Fruit fly (Drosophila melanogaster) whole organism, embryonic: ENCODE results near the gene dpp.

Experiments
- Adf1 ChIP-seq: fragments of 200-800 bp; sonication (Bioruptor generic); IDR thresholded peaks from 2 replicates; pipeline ENCODE4 v1.3.6; 2022; ENCODE audit warnings: missing biosample characterization, missing genetic modification characterization
- Antp ChIP-seq: fragments of 200-800 bp; sonication (Bioruptor generic); optimal IDR thresholded peaks from 3 replicates; lab custom pipeline; 2016; ENCODE audit warnings: missing biosample characterization, missing genetic modification characterization
- BEAF-32 ChIP-seq: fragments of 200-800 bp; sonication (Bioruptor generic); optimal IDR thresholded peaks from 3 replicates; lab custom pipeline; 2017; ENCODE audit warnings: missing biosample characterization, missing genetic modification characterization, mild to moderate bottlenecking, moderate library complexity, missing genetic modification reagents
- Bdp1 ChIP-seq: fragments of 200-800 bp; sonication (Bioruptor generic); optimal IDR thresholded peaks from 3 replicates; lab custom pipeline; 2016; ENCODE audit warnings: missing biosample characterization, missing genetic modification characterization
- BtbVII ChIP-seq: fragments of 200-800 bp; sonication (Bioruptor generic); optimal IDR thresholded peaks from 3 replicates; lab custom pipeline; 2017; ENCODE audit warnings: missing biosample characterization, mild to moderate bottlenecking, missing genetic modification characterization
- CG1024 ChIP-seq: fragments of 200-800 bp; sonication (Bioruptor generic); IDR thresholded peaks from 2 replicates; pipeline ENCODE4 v1.3.6; 2022; ENCODE audit warnings: missing biosample characterization, missing genetic modification characterization
- CG11247 ChIP-seq: fragments of 200-800 bp; sonication (Bioruptor generic); IDR thresholded peaks from 2 replicates; pipeline ENCODE4 v1.3.6; 2022; ENCODE audit warnings: missing biosample characterization, missing genetic modification characterization
- CG12071 ChIP-seq: fragments of 200-800 bp; sonication (Bioruptor generic); optimal IDR thresholded peaks from 3 replicates; lab custom pipeline; 2018; ENCODE audit warnings: missing biosample characterization, mild to moderate bottlenecking, missing genetic modification characterization
- CG12155 ChIP-seq: fragments of 200-800 bp; sonication (Bioruptor generic); optimal IDR thresholded peaks from 3 replicates; lab custom pipeline; 2016; ENCODE audit warnings: missing biosample characterization, missing genetic modification characterization
- CG12391 ChIP-seq: fragments of 200-800 bp; sonication (Bioruptor generic); optimal IDR thresholded peaks from 3 replicates; lab custom pipeline; 2018; ENCODE audit warnings: missing biosample characterization, mild to moderate bottlenecking, missing genetic modification characterization, moderate library complexity
- CG14014 ChIP-seq: fragments of 200-800 bp; sonication (Bioruptor generic); IDR thresholded peaks from 2 replicates; pipeline ENCODE4 v1.3.6; 2022; ENCODE audit warnings: missing biosample characterization, missing genetic modification characterization
- CG14710 ChIP-seq: fragments of 200-800 bp; sonication (Bioruptor generic); optimal IDR thresholded peaks from 3 replicates; lab custom pipeline; 2019; ENCODE audit warnings: missing biosample characterization, mild to moderate bottlenecking, missing genetic modification characterization, moderate library complexity
- CG15514 ChIP-seq: fragments of 200-800 bp; sonication (Bioruptor generic); optimal IDR thresholded peaks from 3 replicates; lab custom pipeline; 2017; ENCODE audit warnings: missing biosample characterization, missing genetic modification characterization, mild to moderate bottlenecking, moderate library complexity, missing genetic modification reagents
- CG16779 ChIP-seq: fragments of 200-800 bp; sonication (Bioruptor generic); IDR thresholded peaks from 2 replicates; pipeline ENCODE4 v1.3.6; 2022; ENCODE audit warnings: missing biosample characterization, missing genetic modification characterization
- CG17186 ChIP-seq: fragments of 200-800 bp; sonication (Bioruptor generic); optimal IDR thresholded peaks from 3 replicates; lab custom pipeline; 2017; ENCODE audit warnings: missing biosample characterization, missing genetic modification reagents, missing genetic modification characterization
- CG17829 ChIP-seq: fragments of 200-800 bp; optimal IDR thresholded peaks from 2 replicates; lab custom pipeline; 2019; ENCODE audit warnings: missing biosample characterization, mild to moderate bottlenecking, missing genetic modification characterization, moderate library complexity
- CG18764 ChIP-seq: fragments of 200-800 bp; sonication (Bioruptor generic); optimal IDR thresholded peaks from 3 replicates; lab custom pipeline; 2016; ENCODE audit warnings: missing biosample characterization, missing genetic modification characterization
- CG2712 ChIP-seq: fragments of 200-800 bp; optimal IDR thresholded peaks from 3 replicates; lab custom pipeline; 2019; ENCODE audit warnings: missing biosample characterization, mild to moderate bottlenecking, missing genetic modification characterization, moderate library complexity
- CG30020 ChIP-seq: fragments of 200-800 bp; optimal IDR thresholded peaks from 2 replicates; lab custom pipeline; 2019; ENCODE audit warnings: missing biosample characterization, mild to moderate bottlenecking, missing genetic modification characterization, moderate library complexity
- CG4854 ChIP-seq: fragments of 200-800 bp; sonication (Bioruptor generic); optimal IDR thresholded peaks from 2 replicates; lab custom pipeline; 2016; ENCODE audit warnings: missing biosample characterization, missing genetic modification characterization, inconsistent platforms
- CG6689 ChIP-seq: fragments of 200-800 bp; sonication (Bioruptor generic); IDR thresholded peaks from 2 replicates; pipeline ENCODE4 v1.3.6; 2022; ENCODE audit warnings: missing biosample characterization, missing genetic modification characterization
- CG6791 ChIP-seq: fragments of 200-800 bp; sonication (Bioruptor generic); IDR thresholded peaks from 3 replicates; pipeline ENCODE4 v1.3.6; 2022; ENCODE audit warnings: missing biosample characterization, missing genetic modification characterization; ENCODE audit not compliant: partially characterized antibody
- CG7357 ChIP-seq: fragments of 200-800 bp; sonication (Bioruptor generic); IDR thresholded peaks from 3 replicates; pipeline ENCODE4 v1.3.6; 2022; ENCODE audit warnings: missing biosample characterization, missing genetic modification characterization
- Deaf1 ChIP-seq: fragments of 200-800 bp; optimal IDR thresholded peaks from 3 replicates; lab custom pipeline; 2019; ENCODE audit warnings: missing biosample characterization, mild to moderate bottlenecking, missing genetic modification characterization, moderate library complexity
- Dfd ChIP-seq, 2 experiments: fragments of >200 bp; optimal IDR thresholded peaks; 2 replicates each; lab custom pipeline; 2017; ENCODE audit warnings: missing biosample characterization in 2 of 2, missing genetic modification characterization in 2 of 2
- Ets65A ChIP-seq: fragments of 200-800 bp; sonication (Bioruptor generic); peaks from one replicate; lab custom pipeline; 2016; ENCODE audit warnings: missing biosample characterization, missing genetic modification characterization
- HLH3B ChIP-seq: fragments of 200-800 bp; sonication (Bioruptor generic); IDR thresholded peaks from 2 replicates; pipeline ENCODE4 v1.3.6; 2022; ENCODE audit warnings: missing biosample characterization, missing genetic modification characterization
- Lim3 ChIP-seq: fragments of 200-800 bp; sonication (Bioruptor generic); IDR thresholded peaks from 2 replicates; pipeline ENCODE4 v1.3.6; 2022; ENCODE audit warnings: missing biosample characterization, missing genetic modification characterization
- Max ChIP-seq: fragments of 200-800 bp; sonication (Bioruptor generic); optimal IDR thresholded peaks from 2 replicates; lab custom pipeline; 2016; ENCODE audit warnings: missing biosample characterization, mild to moderate bottlenecking, missing genetic modification characterization
- NFAT ChIP-seq: fragments of 200-800 bp; sonication (Bioruptor generic); IDR thresholded peaks from 2 replicates; pipeline ENCODE4 v1.3.6; 2022; ENCODE audit warnings: missing biosample characterization, missing genetic modification characterization
- Nf-YB ChIP-seq: fragments of 200-800 bp; sonication (Bioruptor generic); optimal IDR thresholded peaks from 3 replicates; lab custom pipeline; 2019; ENCODE audit warnings: missing biosample characterization, mild to moderate bottlenecking, missing genetic modification characterization, moderate library complexity
- Pdp1 ChIP-seq, 2 experiments: fragments of 200-800 bp; sonication (Bioruptor generic); optimal IDR thresholded peaks; 3 replicates each; lab custom pipeline; 2016; ENCODE audit warnings: missing biosample characterization in 2 of 2, missing genetic modification characterization in 2 of 2, mild to moderate bottlenecking in 1 of 2, moderate library complexity in 1 of 2
- Stat92E ChIP-seq, 3 experiments: fragments of >200 bp in 2 of 3; fragments of 200-800 bp in 1 of 3; sonication (Bioruptor generic) in 1 of 3; optimal IDR thresholded peaks; 2 replicates each; lab custom pipeline; 2017 to 2019; ENCODE audit warnings: missing biosample characterization in 3 of 3, missing genetic modification characterization in 3 of 3, mild to moderate bottlenecking in 1 of 3, moderate library complexity in 1 of 3
- Xrp1 ChIP-seq: fragments of 200-800 bp; sonication (Bioruptor generic); IDR thresholded peaks from 2 replicates; pipeline ENCODE4 v1.3.6; 2022; ENCODE audit warnings: missing biosample characterization, missing genetic modification characterization
- corto ChIP-seq: fragments of 200-800 bp; sonication (Bioruptor generic); optimal IDR thresholded peaks from 2 replicates; lab custom pipeline; 2016; ENCODE audit warnings: missing biosample characterization, mild to moderate bottlenecking, missing genetic modification characterization, moderate library complexity
- dmrt11E ChIP-seq: fragments of 200-800 bp; sonication (Bioruptor generic); optimal IDR thresholded peaks from 3 replicates; lab custom pipeline; 2018; ENCODE audit warnings: missing biosample characterization, mild to moderate bottlenecking, missing genetic modification characterization, moderate library complexity
- ftz-f1 ChIP-seq: fragments of 200-800 bp; sonication (Bioruptor generic); optimal IDR thresholded peaks from 2 replicates; lab custom pipeline; 2016; ENCODE audit warnings: missing biosample characterization, missing genetic modification characterization
- insv ChIP-seq, 2 experiments: fragments of 200-800 bp; sonication (Bioruptor generic); optimal IDR thresholded peaks; 3 replicates each; lab custom pipeline; 2016 to 2018; ENCODE audit warnings: missing biosample characterization in 2 of 2, missing genetic modification characterization in 2 of 2
- jing ChIP-seq: fragments of 200-800 bp; sonication (Bioruptor generic); optimal IDR thresholded peaks from 2 replicates; lab custom pipeline; 2018; ENCODE audit warnings: missing biosample characterization, mild to moderate bottlenecking, missing genetic modification characterization
- lab ChIP-seq: fragments of 200-800 bp; sonication (Bioruptor generic); optimal IDR thresholded peaks from 3 replicates; lab custom pipeline; 2017; ENCODE audit warnings: missing biosample characterization, missing genetic modification characterization, mild to moderate bottlenecking, moderate library complexity, missing genetic modification reagents
- lbe ChIP-seq: fragments of 200-800 bp; sonication (Bioruptor generic); optimal IDR thresholded peaks from 2 replicates; lab custom pipeline; 2016; ENCODE audit warnings: missing biosample characterization, mild to moderate bottlenecking, missing genetic modification characterization
- onecut ChIP-seq: fragments of 200-800 bp; sonication (Bioruptor generic); IDR thresholded peaks from 2 replicates; pipeline ENCODE4 v1.3.6; 2022; ENCODE audit warnings: missing biosample characterization, missing genetic modification characterization
- org-1 ChIP-seq: fragments of 200-800 bp; sonication (Bioruptor generic); optimal IDR thresholded peaks from 2 replicates; lab custom pipeline; 2017; ENCODE audit warnings: missing biosample characterization, missing genetic modification characterization
- rib ChIP-seq: fragments of 200-800 bp; sonication (Bioruptor generic); IDR thresholded peaks from 2 replicates; pipeline ENCODE4 v1.3.6; 2022; ENCODE audit warnings: missing biosample characterization, missing genetic modification characterization
- tap ChIP-seq: fragments of 200-800 bp; optimal IDR thresholded peaks from 3 replicates; lab custom pipeline; 2019; ENCODE audit warnings: missing biosample characterization, mild to moderate bottlenecking, missing genetic modification characterization, moderate library complexity
- tup ChIP-seq: fragments of 200-800 bp; sonication (Bioruptor generic); optimal IDR thresholded peaks from 2 replicates; lab custom pipeline; 2016; ENCODE audit warnings: missing biosample characterization, mild to moderate bottlenecking, missing genetic modification characterization, moderate library complexity
- zfh2 ChIP-seq: fragments of 200-800 bp; sonication (Bioruptor generic); optimal IDR thresholded peaks from 2 replicates; lab custom pipeline; 2016; ENCODE audit warnings: missing biosample characterization, missing genetic modification characterization

dpp gene

dm6 chr2L:2492692-2493626, 64.8 kb downstream of the dpp start, which contains the start of gene oaf (continued):
- peak; percentile 71 for TF ChIP-seq CG2712 (tag; lab: Kevin White, UChicago)
- no peak for TF ChIP-seq CG16779 (GFP tag; lab: Robert Waterston, UW)
- TF ChIP-seq Dfd (GFP tag; optimal IDR thresholded peaks at IDR 0.05; lab: Kevin White, UChicago): peak in 1 of 2 experiments; percentile 16
- TF ChIP-seq Nf-YB: peak; percentile 27
- peak; percentile 78 for TF ChIP-seq Max (GFP tag; lab: Kevin White, UChicago)
- no peak for TF ChIP-seq corto (GFP tag; lab: Kevin White, UChicago)
- peak; percentile 6 for TF ChIP-seq jing (GFP tag; lab: Kevin White, UChicago)
- no peak for TF ChIP-seq tap (tag; lab: Kevin White, UChicago)
- TF ChIP-seq CG6791 (GFP tag; lab: Robert Waterston, UW): peak; percentile 65; the same call in 2 of the 3 replicates
- peak; percentile 20; the same call in 1 of the 2 replicates for TF ChIP-seq Xrp1 (GFP tag; lab: Robert Waterston, UW)
- peak; percentile 14 for TF ChIP-seq Antp (GFP tag; lab: Kevin White, UChicago)
- 0 out of 2 replicates have a peak, but pooled peaks have one; percentile 42 for TF ChIP-seq CG1024 (GFP tag; lab: Robert Waterston, UW)
- no peak for TF ChIP-seq Bdp1 (GFP tag; lab: Kevin White, UChicago)
- peak; percentile 79 for TF ChIP-seq CG14710 (tag; lab: Kevin White, UChicago)
- TF ChIP-seq CG7357 (GFP tag; lab: Robert Waterston, UW): peak; percentile 96
- TF ChIP-seq BEAF-32 (GFP tag; lab: Kevin White, UChicago): peak; percentile 61
- TF ChIP-seq dmrt11E (tag; lab: Kevin White, UChicago): peak; percentile 42
- peak; percentile 72 for TF ChIP-seq CG17829 (tag; lab: Kevin White, UChicago)
- TF ChIP-seq insv (GFP tag; optimal IDR thresholded peaks at IDR 0.05; lab: Kevin White, UChicago): peak in 1 of 2 experiments; percentile 94
- TF ChIP-seq CG12155 (GFP tag; lab: Kevin White, UChicago): peak; percentile 62
- peak; percentile 25 for TF ChIP-seq Deaf1
- TF ChIP-seq CG14014 (GFP tag; lab: Robert Waterston, UW): peak; percentile 47; the same call in 1 of the 2 replicates
- no peak for TF ChIP-seq lab
- TF ChIP-seq BtbVII (GFP tag; lab: Kevin White, UChicago): no peak
- 0 out of 2 replicates have a peak, but pooled peaks have one; percentile 50 for TF ChIP-seq NFAT
- TF ChIP-seq rib (GFP tag; lab: Robert Waterston, UW): peak; percentile 52
- no peak for TF ChIP-seq CG18764 (GFP tag; lab: Kevin White, UChicago)
- no peak for TF ChIP-seq CG12071 (GFP tag; lab: Kevin White, UChicago)
- no peak for TF ChIP-seq ftz-f1
- TF ChIP-seq CG4854 (GFP tag; lab: Kevin White, UChicago): peak; percentile 9
- TF ChIP-seq lbe (GFP tag; lab: Kevin White, UChicago): peak; percentile 54
- TF ChIP-seq onecut (GFP tag; lab: Robert Waterston, UW): 0 out of 2 replicates have a peak, but pooled peaks have one; percentile 4
- TF ChIP-seq Pdp1 (GFP tag; optimal IDR thresholded peaks at IDR 0.05; lab: Kevin White, UChicago): peak; percentile 15 to 60
- TF ChIP-seq zfh2 (GFP tag; lab: Kevin White, UChicago): peak; percentile 45
- TF ChIP-seq Lim3 (GFP tag; lab: Robert Waterston, UW): no peak
- peak in 2 of 3 experiments; percentile 16 to 60 for TF ChIP-seq Stat92E (GFP tag; optimal IDR thresholded peaks at IDR 0.05; lab: Kevin White, UChicago)
- TF ChIP-seq Adf1: peak; percentile 90
- TF ChIP-seq CG17186 (GFP tag; lab: Kevin White, UChicago): peak; percentile 1
- TF ChIP-seq CG11247 (GFP tag; lab: Robert Waterston, UW): peak; percentile 32; the same call in 1 of the 2 replicates
- TF ChIP-seq Ets65A (GFP tag; lab: Kevin White, UChicago): peak; percentile 97
- no peak for TF ChIP-seq org-1 (GFP tag; lab: Kevin White, UChicago)
- TF ChIP-seq tup (GFP tag; lab: Kevin White, UChicago): peak; percentile 48
- peak; percentile 77 for TF ChIP-seq CG12391 (tag; lab: Kevin White, UChicago)
- TF ChIP-seq CG6689: peak; percentile 30; the same call in 1 of the 2 replicates
- TF ChIP-seq HLH3B (GFP tag; lab: Robert Waterston, UW): no peak
- TF ChIP-seq CG15514 (GFP tag; lab: Kevin White, UChicago): peak; percentile 60
- TF ChIP-seq CG30020 (tag; lab: Kevin White, UChicago): peak; percentile 88
